Fruit fly (Drosophila melanogaster) whole organism, embryonic: ENCODE data around the gene CG8349.

Experiments used
- Abd-B ChIP-seq: fragments of 200-800 bp; sonication (Bioruptor generic); optimal IDR thresholded peaks from 2 replicates; lab custom pipeline; 2018; ENCODE audit warnings: missing biosample characterization, mild to moderate bottlenecking, missing genetic modification characterization, moderate library complexity
- Adf1 ChIP-seq: fragments of 200-800 bp; sonication (Bioruptor generic); IDR thresholded peaks from 2 replicates; pipeline ENCODE4 v1.3.6; 2022; ENCODE audit warnings: missing biosample characterization, missing genetic modification characterization
- Antp ChIP-seq: fragments of 200-800 bp; sonication (Bioruptor generic); optimal IDR thresholded peaks from 3 replicates; lab custom pipeline; 2016; ENCODE audit warnings: missing biosample characterization, missing genetic modification characterization
- Bdp1 ChIP-seq: fragments of 200-800 bp; sonication (Bioruptor generic); optimal IDR thresholded peaks from 3 replicates; lab custom pipeline; 2016; ENCODE audit warnings: missing biosample characterization, missing genetic modification characterization
- CG10321 ChIP-seq: fragments of 200-800 bp; sonication (Bioruptor generic); IDR thresholded peaks from 2 replicates; pipeline ENCODE4 v1.3.6; 2022; ENCODE audit warnings: missing biosample characterization, missing genetic modification characterization
- CG10366 ChIP-seq: fragments of 200-800 bp; sonication (Bioruptor generic); IDR thresholded peaks from 2 replicates; pipeline ENCODE4 v1.3.6; 2022; ENCODE audit warnings: missing biosample characterization, missing genetic modification characterization
- CG11723 ChIP-seq: fragments of 200-800 bp; sonication (Bioruptor generic); optimal IDR thresholded peaks from 2 replicates; lab custom pipeline; 2017; ENCODE audit warnings: missing biosample characterization, mild to moderate bottlenecking, missing genetic modification characterization
- CG12659 ChIP-seq: fragments of 200-800 bp; sonication (Bioruptor generic); optimal IDR thresholded peaks from 3 replicates; lab custom pipeline; 2017; ENCODE audit warnings: mild to moderate bottlenecking, missing biosample characterization, missing genetic modification reagents, missing genetic modification characterization
- CG13287 ChIP-seq: fragments of 200-800 bp; sonication (Bioruptor generic); IDR thresholded peaks from 2 replicates; pipeline ENCODE4 v1.3.6; 2022; ENCODE audit warnings: missing biosample characterization, missing genetic modification characterization; ENCODE audit not compliant: partially characterized antibody
- CG14441 ChIP-seq: fragments of 200-800 bp; sonication (Bioruptor generic); IDR thresholded peaks from 2 replicates; pipeline ENCODE4 v1.3.6; 2022; ENCODE audit warnings: missing biosample characterization, missing genetic modification characterization
- CG14667 ChIP-seq: fragments of 200-800 bp; sonication (Bioruptor generic); IDR thresholded peaks from 2 replicates; pipeline ENCODE4 v1.3.6; 2022; ENCODE audit warnings: missing biosample characterization, missing genetic modification characterization
- CG16813 ChIP-seq: fragments of 200-800 bp; sonication (Bioruptor generic); IDR thresholded peaks from 3 replicates; pipeline ENCODE4 v1.3.6; 2022; ENCODE audit warnings: missing biosample characterization, missing genetic modification characterization; ENCODE audit not compliant: partially characterized antibody
- CG2202 ChIP-seq: fragments of 200-800 bp; sonication (Bioruptor generic); optimal IDR thresholded peaks from 2 replicates; lab custom pipeline; 2018; ENCODE audit warnings: missing biosample characterization, mild to moderate bottlenecking, missing genetic modification characterization
- CG2712 ChIP-seq: fragments of 200-800 bp; optimal IDR thresholded peaks from 3 replicates; lab custom pipeline; 2019; ENCODE audit warnings: missing biosample characterization, mild to moderate bottlenecking, missing genetic modification characterization, moderate library complexity
- CG32772 ChIP-seq: fragments of 200-800 bp; sonication (Bioruptor generic); IDR thresholded peaks from 2 replicates; pipeline ENCODE4 v1.3.6; 2022; ENCODE audit warnings: missing biosample characterization, missing genetic modification characterization
- CG3995 ChIP-seq: fragments of 200-800 bp; sonication (Bioruptor generic); optimal IDR thresholded peaks from 3 replicates; lab custom pipeline; 2016; ENCODE audit warnings: missing biosample characterization, missing genetic modification characterization
- CG6654 ChIP-seq: fragments of 200-800 bp; sonication (Bioruptor generic); optimal IDR thresholded peaks from 2 replicates; lab custom pipeline; 2017; ENCODE audit warnings: missing biosample characterization, mild to moderate bottlenecking, missing genetic modification characterization
- CG6854 ChIP-seq: fragments of 200-800 bp; sonication (Bioruptor generic); optimal IDR thresholded peaks from 3 replicates; lab custom pipeline; 2017; ENCODE audit warnings: missing biosample characterization, mild to moderate bottlenecking, missing genetic modification characterization
- CG7963 ChIP-seq: fragments of 200-800 bp; sonication (Bioruptor generic); IDR thresholded peaks from 3 replicates; pipeline ENCODE4 v1.3.6; 2022; ENCODE audit warnings: missing biosample characterization, missing genetic modification characterization; ENCODE audit not compliant: partially characterized antibody
- CG9817 ChIP-seq: fragments of 200-800 bp; sonication (Bioruptor generic); optimal IDR thresholded peaks from 2 replicates; lab custom pipeline; 2018; ENCODE audit warnings: missing biosample characterization, mild to moderate bottlenecking, missing genetic modification characterization, moderate library complexity
- Dbx ChIP-seq: fragments of 200-800 bp; sonication (Bioruptor generic); IDR thresholded peaks from 3 replicates; pipeline ENCODE4 v1.3.6; 2022; ENCODE audit warnings: missing biosample characterization, missing genetic modification characterization
- Deaf1 ChIP-seq: fragments of 200-800 bp; optimal IDR thresholded peaks from 3 replicates; lab custom pipeline; 2019; ENCODE audit warnings: missing biosample characterization, mild to moderate bottlenecking, missing genetic modification characterization, moderate library complexity
- Dref ChIP-seq: fragments of 200-800 bp; sonication (Bioruptor generic); IDR thresholded peaks from 2 replicates; pipeline ENCODE4 v1.3.6; 2022; ENCODE audit warnings: missing biosample characterization, missing genetic modification characterization
- Hmr ChIP-seq: fragments of 200-800 bp; sonication (Bioruptor generic); optimal IDR thresholded peaks from 3 replicates; lab custom pipeline; 2017; ENCODE audit warnings: mild to moderate bottlenecking, missing biosample characterization, missing genetic modification reagents, missing genetic modification characterization
- Hsf ChIP-seq: fragments of 200-800 bp; sonication (Bioruptor generic); optimal IDR thresholded peaks from 3 replicates; lab custom pipeline; 2016; ENCODE audit warnings: missing biosample characterization, missing genetic modification characterization
- Jarid2 ChIP-seq: fragments of 200-800 bp; sonication (Bioruptor generic); optimal IDR thresholded peaks from 3 replicates; lab custom pipeline; 2017; ENCODE audit warnings: mild to moderate bottlenecking, missing biosample characterization, missing genetic modification reagents, missing genetic modification characterization
- Med ChIP-seq: fragments of 200-800 bp; sonication (Bioruptor generic); peaks from one replicate; lab custom pipeline; 2016; ENCODE audit warnings: missing biosample characterization, missing genetic modification characterization, mild to moderate bottlenecking, inconsistent platforms, moderate library complexity
- Mrtf ChIP-seq: fragments of 200-800 bp; sonication (Bioruptor generic); IDR thresholded peaks from 3 replicates; pipeline ENCODE4 v1.3.6; 2022; ENCODE audit warnings: missing biosample characterization, missing genetic modification characterization
- NC2α ChIP-seq: fragments of 200-800 bp; sonication (Bioruptor generic); optimal IDR thresholded peaks from 2 replicates; lab custom pipeline; 2016; ENCODE audit warnings: missing biosample characterization, missing genetic modification characterization
- NC2β ChIP-seq: fragments of 200-800 bp; sonication (Bioruptor generic); optimal IDR thresholded peaks from 2 replicates; lab custom pipeline; 2016; ENCODE audit warnings: missing biosample characterization, missing genetic modification characterization
- NFAT ChIP-seq: fragments of 200-800 bp; sonication (Bioruptor generic); IDR thresholded peaks from 2 replicates; pipeline ENCODE4 v1.3.6; 2022; ENCODE audit warnings: missing biosample characterization, missing genetic modification characterization
- Neu2 ChIP-seq: fragments of 200-800 bp; sonication (Bioruptor generic); optimal IDR thresholded peaks from 3 replicates; lab custom pipeline; 2016; ENCODE audit warnings: missing biosample characterization, missing genetic modification characterization, borderline replicate concordance
- abd-A ChIP-seq: fragments of 200-800 bp; sonication (Bioruptor generic); optimal IDR thresholded peaks from 3 replicates; lab custom pipeline; 2019; ENCODE audit warnings: missing biosample characterization, mild to moderate bottlenecking, missing genetic modification characterization, moderate library complexity
- bsh ChIP-seq, 2 experiments: fragments of 200-800 bp; sonication (Bioruptor generic); optimal IDR thresholded peaks; 2 replicates each; lab custom pipeline; 2017 to 2018; ENCODE audit warnings: mild to moderate bottlenecking in 2 of 2, missing biosample characterization in 2 of 2, missing genetic modification characterization in 2 of 2, moderate library complexity in 1 of 2
- croc ChIP-seq: fragments of 200-800 bp; sonication (Bioruptor generic); conservative IDR thresholded peaks from 3 replicates; pipeline ENCODE4 v1.3.6; 2022; ENCODE audit warnings: missing biosample characterization, missing genetic modification characterization
- cwo ChIP-seq: fragments of 200-800 bp; sonication (Bioruptor generic); optimal IDR thresholded peaks from 3 replicates; lab custom pipeline; 2017; ENCODE audit warnings: missing biosample characterization, missing genetic modification characterization, mild to moderate bottlenecking, moderate library complexity, missing genetic modification reagents
- dan ChIP-seq: fragments of 200-800 bp; sonication (Bioruptor generic); IDR thresholded peaks from 2 replicates; pipeline ENCODE4 v1.3.6; 2022; ENCODE audit warnings: missing biosample characterization, missing genetic modification characterization
- dati ChIP-seq: fragments of 200-800 bp; sonication (Bioruptor generic); IDR thresholded peaks from 2 replicates; pipeline ENCODE4 v1.3.6; 2022; ENCODE audit warnings: missing biosample characterization, missing genetic modification characterization
- eyg ChIP-seq: fragments of 200-800 bp; sonication (Bioruptor generic); optimal IDR thresholded peaks from 3 replicates; lab custom pipeline; 2016; ENCODE audit warnings: missing biosample characterization, missing genetic modification characterization
- fd102C ChIP-seq: fragments of 200-800 bp; sonication (Bioruptor generic); optimal IDR thresholded peaks from 2 replicates; lab custom pipeline; 2018; ENCODE audit warnings: missing biosample characterization, mild to moderate bottlenecking, missing genetic modification characterization, moderate library complexity
- gem ChIP-seq: fragments of 200-800 bp; sonication (Bioruptor generic); optimal IDR thresholded peaks from 2 replicates; lab custom pipeline; 2019; ENCODE audit warnings: missing biosample characterization, mild to moderate bottlenecking, missing genetic modification characterization, moderate library complexity
- gsb-n ChIP-seq: fragments of 200-800 bp; sonication (Bioruptor generic); optimal IDR thresholded peaks from 3 replicates; lab custom pipeline; 2018; ENCODE audit warnings: missing biosample characterization, mild to moderate bottlenecking, missing genetic modification characterization
- hbn ChIP-seq: fragments of 200-800 bp; sonication (Bioruptor generic); IDR thresholded peaks from 2 replicates; pipeline ENCODE4 v1.3.6; 2022; ENCODE audit warnings: missing biosample characterization, missing genetic modification characterization; ENCODE audit not compliant: partially characterized antibody
- lbe ChIP-seq: fragments of 200-800 bp; sonication (Bioruptor generic); optimal IDR thresholded peaks from 2 replicates; lab custom pipeline; 2016; ENCODE audit warnings: missing biosample characterization, mild to moderate bottlenecking, missing genetic modification characterization
- maf-S ChIP-seq: fragments of 200-800 bp; sonication (Bioruptor generic); optimal IDR thresholded peaks from 2 replicates; lab custom pipeline; 2016; ENCODE audit warnings: missing biosample characterization, missing genetic modification characterization
- pita ChIP-seq: fragments of 200-800 bp; sonication (Bioruptor generic); optimal IDR thresholded peaks from 2 replicates; lab custom pipeline; 2017; ENCODE audit warnings: missing biosample characterization, mild to moderate bottlenecking, missing genetic modification characterization
- sim ChIP-seq: fragments of 200-800 bp; sonication (Bioruptor generic); IDR thresholded peaks from 2 replicates; pipeline ENCODE4 v1.3.6; 2022; ENCODE audit warnings: missing biosample characterization, missing genetic modification characterization
- sima ChIP-seq: fragments of 200-800 bp; sonication (Bioruptor generic); optimal IDR thresholded peaks from 2 replicates; lab custom pipeline; 2016; ENCODE audit warnings: missing biosample characterization, missing genetic modification characterization
- sisA ChIP-seq: fragments of 200-800 bp; sonication (Bioruptor generic); IDR thresholded peaks from 2 replicates; pipeline ENCODE4 v1.3.6; 2022; ENCODE audit warnings: missing biosample characterization, missing genetic modification characterization
- toy ChIP-seq: fragments of 200-800 bp; sonication (Bioruptor generic); IDR thresholded peaks from 2 replicates; pipeline ENCODE4 v1.3.6; 2022; ENCODE audit warnings: missing biosample characterization, missing genetic modification characterization
- vnd ChIP-seq: fragments of 200-800 bp; sonication (Bioruptor generic); IDR thresholded peaks from 3 replicates; pipeline ENCODE4 v1.3.6; 2022; ENCODE audit warnings: missing biosample characterization, missing genetic modification characterization; ENCODE audit not compliant: partially characterized antibody
- zfh2 ChIP-seq: fragments of 200-800 bp; sonication (Bioruptor generic); optimal IDR thresholded peaks from 2 replicates; lab custom pipeline; 2016; ENCODE audit warnings: missing biosample characterization, missing genetic modification characterization

CG8349 gene

dm6 chr2L:8198757-8199156 lies 17.0 kb upstream of the CG8349 start, which contains the start of gene PGAP5 (continued):
- TF ChIP-seq CG2712 (tag; lab: Kevin White, UChicago), result peak; percentile 22
- no peak for TF ChIP-seq Adf1
- TF ChIP-seq CG2202 (tag; lab: Kevin White, UChicago), result no peak
- no peak for TF ChIP-seq sima (GFP tag; lab: Kevin White, UChicago)
- no peak for TF ChIP-seq croc (GFP tag; lab: Robert Waterston, UW)
- TF ChIP-seq CG14667 (GFP tag; lab: Robert Waterston, UW), result no peak
- TF ChIP-seq Hsf (GFP tag; lab: Kevin White, UChicago), result no peak
- no peak for TF ChIP-seq Bdp1 (GFP tag; lab: Kevin White, UChicago)
- no peak for TF ChIP-seq CG6654
- TF ChIP-seq NC2α, result no peak
- no peak for TF ChIP-seq sisA
- peak; percentile 2 for TF ChIP-seq zfh2 (GFP tag; lab: Kevin White, UChicago)
- peak; percentile 75 for TF ChIP-seq lbe (GFP tag; lab: Kevin White, UChicago)
- TF ChIP-seq CG12659, result peak; percentile 48
- no peak for TF ChIP-seq cwo (GFP tag; lab: Kevin White, UChicago)
- no peak for TF ChIP-seq CG6854 (GFP tag; lab: Kevin White, UChicago)
- peak; percentile 35 for TF ChIP-seq CG3995 (GFP tag; lab: Kevin White, UChicago)
- TF ChIP-seq Med (GFP tag; lab: Kevin White, UChicago), result peak; percentile 86
- no peak for TF ChIP-seq Abd-B (GFP tag; lab: Kevin White, UChicago)
- no peak for TF ChIP-seq dan (GFP tag; lab: Robert Waterston, UW)
- no peak for TF ChIP-seq sim (GFP tag; lab: Robert Waterston, UW)
- TF ChIP-seq Dbx (GFP tag; lab: Robert Waterston, UW), result peak; percentile 76; the same call in 2 of the 3 replicates
- TF ChIP-seq CG13287 (GFP tag; lab: Robert Waterston, UW), result peak; percentile 99
- no peak for TF ChIP-seq CG10366 (GFP tag; lab: Robert Waterston, UW)
- no peak for TF ChIP-seq CG10321
- no peak for TF ChIP-seq pita
- TF ChIP-seq NFAT (GFP tag; lab: Robert Waterston, UW), result no peak
- TF ChIP-seq Hmr (GFP tag; lab: Kevin White, UChicago), result no peak
- TF ChIP-seq CG7963 (GFP tag; lab: Robert Waterston, UW), result peak; percentile 85
- TF ChIP-seq NC2β (GFP tag; lab: Kevin White, UChicago), result peak; percentile 5
- peak; percentile 90 for TF ChIP-seq CG16813 (GFP tag; lab: Robert Waterston, UW)
- no peak for TF ChIP-seq CG32772 (GFP tag; lab: Robert Waterston, UW)
- TF ChIP-seq bsh (GFP tag; optimal IDR thresholded peaks at IDR 0.05; lab: Kevin White, UChicago), result no peak
- TF ChIP-seq maf-S (GFP tag; lab: Kevin White, UChicago), result no peak
- TF ChIP-seq vnd (GFP tag; lab: Robert Waterston, UW), result peak; percentile 87
- TF ChIP-seq abd-A (tag; lab: Kevin White, UChicago), result no peak
- TF ChIP-seq Deaf1, result no peak
- TF ChIP-seq toy (GFP tag; lab: Robert Waterston, UW), result no peak
- TF ChIP-seq fd102C (GFP tag; lab: Kevin White, UChicago), result no peak
- TF ChIP-seq gem (tag; lab: Kevin White, UChicago), result no peak
- no peak for TF ChIP-seq CG14441 (GFP tag; lab: Robert Waterston, UW)
- TF ChIP-seq hbn (GFP tag; lab: Robert Waterston, UW), result peak; percentile 98
- TF ChIP-seq Neu2 (GFP tag; lab: Kevin White, UChicago), result no peak
- peak; percentile 89 for TF ChIP-seq Dref
- no peak for TF ChIP-seq CG11723 (GFP tag; lab: Kevin White, UChicago)
- TF ChIP-seq eyg (GFP tag; lab: Kevin White, UChicago), result no peak
- no peak for TF ChIP-seq CG9817 (tag; lab: Kevin White, UChicago)
- TF ChIP-seq dati, result no peak
- TF ChIP-seq Antp, result no peak
- TF ChIP-seq gsb-n (tag; lab: Kevin White, UChicago), result no peak
- no peak for TF ChIP-seq Jarid2 (GFP tag; lab: Kevin White, UChicago)
- no peak for TF ChIP-seq Mrtf (GFP tag; lab: Robert Waterston, UW)
